Fruit fly (Drosophila melanogaster): ENCODE measurements around the gene noc.
A peak's percentile ranks its signal among the peaks of the same experiment; 100 is the strongest.

The noc gene

DNA sequence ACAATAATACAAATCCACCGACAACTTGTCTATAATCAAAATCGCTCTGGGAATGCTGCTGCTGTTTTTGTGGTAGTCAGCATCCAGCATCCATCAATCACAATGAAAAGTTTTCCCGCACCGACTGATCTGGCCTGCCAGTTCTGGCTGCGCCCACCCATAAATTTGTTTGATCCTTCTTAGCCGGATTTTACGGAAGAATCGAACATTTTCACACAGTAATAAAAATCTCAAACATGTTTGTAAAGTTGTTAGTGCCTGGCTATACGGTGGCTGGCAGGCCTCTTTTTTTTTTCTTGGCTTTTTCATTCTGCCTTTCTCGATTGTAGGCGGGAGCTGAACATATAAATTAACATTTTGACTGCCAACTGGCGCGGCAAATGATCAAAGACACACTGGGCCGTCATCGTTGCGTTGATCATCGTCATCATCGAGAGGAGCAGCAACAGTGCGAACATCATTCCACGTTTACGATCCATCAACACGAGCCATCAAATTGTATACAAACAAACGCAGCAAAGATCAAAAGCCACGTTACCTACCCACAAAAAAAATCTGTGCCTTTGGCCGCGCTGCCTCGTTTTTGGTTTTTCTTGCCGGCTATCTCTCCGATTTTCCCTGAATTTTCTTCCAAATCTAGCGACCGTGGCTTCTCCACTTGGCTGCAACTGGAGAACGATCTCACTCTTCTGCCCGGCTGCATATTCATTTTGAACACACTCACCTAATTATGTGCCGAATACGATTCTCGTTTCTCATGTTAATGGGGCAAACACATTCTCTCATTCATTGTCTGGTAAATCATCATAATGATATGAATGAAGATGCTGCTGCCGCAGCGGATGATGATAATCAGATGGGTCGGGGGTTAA, 37.5 kb upstream of the noc start (continued):
- TF ChIP-seq Jarid2 (GFP tag; optimal IDR thresholded peaks at IDR 0.05), result peak; percentile 24
- peak; percentile 35 for TF ChIP-seq CG10543 (GFP tag; optimal IDR thresholded peaks at IDR 0.05)
- TF ChIP-seq CG4360 (GFP tag; IDR thresholded peaks at IDR 0.05), result 0 out of 2 replicates have a peak, but pooled peaks have one; percentile 14
- TF ChIP-seq sd (tag; optimal IDR thresholded peaks at IDR 0.05), result peak; percentile 40
- no peak for TF ChIP-seq CG3281 (GFP tag; optimal IDR thresholded peaks at IDR 0.05)
- TF ChIP-seq sr (GFP tag; IDR thresholded peaks at IDR 0.05), result 0 out of 3 replicates have a peak, but pooled peaks have one; percentile 15
- no peak for TF ChIP-seq jing (GFP tag; optimal IDR thresholded peaks at IDR 0.05)

- no peak for TF ChIP-seq Opbp (GFP tag; IDR thresholded peaks at IDR 0.05; ENCODE audit: partially characterized antibody)
- no peak for TF ChIP-seq CG18599 (GFP tag; optimal IDR thresholded peaks at IDR 0.05)
- TF ChIP-seq yki (optimal IDR thresholded peaks at IDR 0.05), result no peak
- TF ChIP-seq pan (optimal IDR thresholded peaks at IDR 0.05), result no peak
- TF ChIP-seq pan (GFP tag; optimal IDR thresholded peaks at IDR 0.05 in 1 of 2, IDR thresholded peaks at IDR 0.05 in 1 of 2), result peak in 1 of 2 experiments; percentile 17
- no peak for TF ChIP-seq CG11247 (GFP tag; IDR thresholded peaks at IDR 0.05)
- peak; percentile 13; the same call in 1 of the 3 replicates for TF ChIP-seq ci (GFP tag; IDR thresholded peaks at IDR 0.05)
- no peak for TF ChIP-seq Hand (GFP tag; optimal IDR thresholded peaks at IDR 0.05)
- TF ChIP-seq grn (GFP tag; optimal IDR thresholded peaks at IDR 0.05), result no peak
- TF ChIP-seq lab (GFP tag; optimal IDR thresholded peaks at IDR 0.05), result no peak
- 0 out of 3 replicates have a peak, but pooled peaks have one; percentile 29 for TF ChIP-seq Optix (GFP tag; IDR thresholded peaks at IDR 0.05)
- TF ChIP-seq jing (GFP tag; optimal IDR thresholded peaks at IDR 0.05), result no peak
- no peak for TF ChIP-seq CG17802 (tag; optimal IDR thresholded peaks at IDR 0.05)
- no peak for TF ChIP-seq CG9797 (GFP tag; optimal IDR thresholded peaks at IDR 0.05)
- no peak for TF ChIP-seq CG10959 (GFP tag; IDR thresholded peaks at IDR 0.05)
- no peak for TF ChIP-seq CG10543 (GFP tag; optimal IDR thresholded peaks at IDR 0.05)
- TF ChIP-seq Hey (tag; optimal IDR thresholded peaks at IDR 0.05), result peak; percentile 77
- no peak for TF ChIP-seq CG13775 (GFP tag; optimal IDR thresholded peaks at IDR 0.05)
- TF ChIP-seq Lpt (GFP tag; optimal IDR thresholded peaks at IDR 0.05), result no peak
- TF ChIP-seq gro (GFP tag; optimal IDR thresholded peaks at IDR 0.05), result no peak
- no peak for TF ChIP-seq CG8290 (GFP tag; optimal IDR thresholded peaks at IDR 0.05)
- TF ChIP-seq CG8290 (tag; optimal IDR thresholded peaks at IDR 0.05), result no peak
- no peak for TF ChIP-seq Xbp1 (GFP tag; optimal IDR thresholded peaks at IDR 0.05)
- TF ChIP-seq sob (GFP tag; IDR thresholded peaks at IDR 0.05), result no peak
- TF ChIP-seq Awh (GFP tag; IDR thresholded peaks at IDR 0.05), result peak; percentile 29; the same call in 1 of the 2 replicates
- TF ChIP-seq oc (tag; optimal IDR thresholded peaks at IDR 0.05), result peak; percentile 90
- no peak for TF ChIP-seq CG4328 (GFP tag; optimal IDR thresholded peaks at IDR 0.05)
- TF ChIP-seq hkb (optimal IDR thresholded peaks at IDR 0.05), result no peak
- 0 out of 2 replicates have a peak, but pooled peaks have one; percentile 33 for TF ChIP-seq hkb (GFP tag; IDR thresholded peaks at IDR 0.05)
- no peak for TF ChIP-seq bbx (GFP tag; IDR thresholded peaks at IDR 0.05; ENCODE audit: partially characterized antibody)
- no peak for TF ChIP-seq CG7745 (tag; optimal IDR thresholded peaks at IDR 0.05)
- TF ChIP-seq cad (GFP tag; optimal IDR thresholded peaks at IDR 0.05), result peak; percentile 32
- TF ChIP-seq pros (GFP tag; optimal IDR thresholded peaks at IDR 0.05), result peak; percentile 88
- TF ChIP-seq D19B (GFP tag; optimal IDR thresholded peaks at IDR 0.05), result no peak
- no peak for TF ChIP-seq CG3995 (GFP tag; optimal IDR thresholded peaks at IDR 0.05)
- TF ChIP-seq CG10147 (GFP tag; optimal IDR thresholded peaks at IDR 0.05), result no peak
- TF ChIP-seq Kr (GFP tag; optimal IDR thresholded peaks at IDR 0.05), result peak; percentile 75
- no peak for TF ChIP-seq B-H1 (GFP tag; IDR thresholded peaks at IDR 0.05)
- TF ChIP-seq CrebB (tag; optimal IDR thresholded peaks at IDR 0.05), result no peak
- TF ChIP-seq CG2120 (GFP tag; optimal IDR thresholded peaks at IDR 0.05), result no peak
- no peak for TF ChIP-seq CkIIα-i1 (GFP tag; IDR thresholded peaks at IDR 0.05)
- TF ChIP-seq Mad (GFP tag; optimal IDR thresholded peaks at IDR 0.05), result no peak
- TF ChIP-seq so (GFP tag; IDR thresholded peaks at IDR 0.05), result 0 out of 3 replicates have a peak, but pooled peaks have one; percentile 20
Measured at dm6 chr2L:14454247-14454646, 36.4 kb upstream of the noc start.

Data from whole organism, embryonic.